Fruit fly (Drosophila melanogaster) S2 (cell line): ENCODE results near the gene ogre.

ENCODE experiments used
- CG8478 ChIP-seq: fragments of >200 bp; optimal IDR thresholded peaks from 2 replicates; lab custom pipeline; 2018
- CTCF ChIP-seq, 2 experiments: fragments of >200 bp; optimal IDR thresholded peaks; 2 replicates each; lab custom pipeline; 2018

DNA sequence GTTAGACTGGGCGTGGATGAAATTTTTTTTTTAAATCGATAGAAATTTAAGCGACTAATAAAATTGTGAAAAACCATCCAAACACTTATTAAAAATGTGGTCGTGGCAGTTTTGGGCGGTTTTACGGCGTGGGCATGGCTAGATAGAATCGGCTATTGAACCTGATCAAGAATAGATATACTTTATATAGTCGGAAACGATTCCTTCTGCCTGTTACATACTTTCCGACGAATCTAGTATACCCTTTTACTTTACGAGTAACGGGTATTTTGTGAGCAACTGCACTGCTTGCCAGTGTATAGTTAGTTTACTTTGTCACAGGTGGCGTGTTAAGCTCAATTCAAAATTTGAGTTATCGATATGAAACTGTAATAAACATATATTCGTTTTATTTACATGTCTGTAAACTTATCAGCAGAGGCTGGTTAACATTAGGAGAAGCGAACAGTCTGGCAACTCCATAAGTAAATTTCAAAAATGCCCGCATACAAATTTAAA, 23.9 kb upstream of the ogre start:
- TF ChIP-seq CG8478, result no peak
- TF ChIP-seq CTCF (optimal IDR thresholded peaks at IDR 0.05; lab: Kevin White, UChicago), result peak; percentile 93 to 94
